Worm (Caenorhabditis elegans): ENCODE data around the gene W08F4.10.

The W08F4.10 gene

ce11 chrII:608341-608740 is 17.3 kb upstream of the W08F4.10 start, which contains the start of gene W04H10.6:
Gene W04H10.6 (minus strand): TSS chrII:608441.
- no peak for TF ChIP-seq repo-1 (tag; optimal IDR thresholded peaks at IDR 0.05)
- no peak for TF ChIP-seq madf-3 (GFP tag; IDR thresholded peaks at IDR 0.05)
- no peak for TF ChIP-seq mel-28 (tag; optimal IDR thresholded peaks at IDR 0.05; ENCODE audit: borderline replicate concordance)
- no peak for TF ChIP-seq attf-5 (GFP tag; optimal IDR thresholded peaks at IDR 0.05)
- TF ChIP-seq attf-3 (GFP tag; conservative IDR thresholded peaks at IDR 0.05) = no peak
- no peak for TF ChIP-seq ama-1 (optimal IDR thresholded peaks at IDR 0.05)
- TF ChIP-seq ama-1 (GFP tag; optimal IDR thresholded peaks at IDR 0.05) = no peak
- TF ChIP-seq nhr-80 (tag; optimal IDR thresholded peaks at IDR 0.05) = no peak

- TF ChIP-seq lin-26 (GFP tag; IDR thresholded peaks at IDR 0.05) (no peak), F39B2.1 (GFP tag; IDR thresholded peaks at IDR 0.05) (no peak), C17E4.6 (GFP tag; IDR thresholded peaks at IDR 0.05) (no peak), let-607 (tag; optimal IDR thresholded peaks at IDR 0.05) (no peak), lag-1 (GFP tag; IDR thresholded peaks at IDR 0.05) (no peak), F57C9.4 (tag; optimal IDR thresholded peaks at IDR 0.05) (no peak), lsl-1 (GFP tag; optimal IDR thresholded peaks at IDR 0.05) (no peak), F10E7.11 (tag; optimal IDR thresholded peaks at IDR 0.05) (no peak), hsf-1 (GFP tag; IDR thresholded peaks at IDR 0.05) (no peak), T07F8.4 (tag; optimal IDR thresholded peaks at IDR 0.05) (no peak), F57A8.1 (GFP tag; optimal IDR thresholded peaks at IDR 0.05) (no peak), chd-7 (tag; optimal IDR thresholded peaks at IDR 0.05) (no peak), hrde-1 (tag; optimal IDR thresholded peaks at IDR 0.05; ENCODE audit: borderline replicate concordance) (no peak), snpc-3.4 (tag; optimal IDR thresholded peaks at IDR 0.05) (no peak)
Measured at ce11 chrII:606033-606432, 15.0 kb upstream of the W08F4.10 start, which contains the start of gene W04H10.5. Gene W04H10.5 (plus strand): TSS chrII:606333.

- no peak for TF ChIP-seq attf-3 (GFP tag; conservative IDR thresholded peaks at IDR 0.05)
- TF ChIP-seq mel-28 (tag; optimal IDR thresholded peaks at IDR 0.05; ENCODE audit: borderline replicate concordance) = no peak
- TF ChIP-seq ztf-25 (GFP tag; IDR thresholded peaks at IDR 0.05) = no peak
- TF ChIP-seq lin-35 (GFP tag; optimal IDR thresholded peaks at IDR 0.05) = no peak
- no peak for TF ChIP-seq nhr-90 (tag; optimal IDR thresholded peaks at IDR 0.05)
- TF ChIP-seq snpc-1.1 (tag; optimal IDR thresholded peaks at IDR 0.05; ENCODE audit: insufficient read depth) = no peak
Measured at ce11 chrII:605267-605666, 14.3 kb upstream of the W08F4.10 start, which contains the start of gene W04H10.2. Gene W04H10.2 (plus strand): TSS chrII:605567.

ce11 chrII:602969-603368 is 12.0 kb upstream of the W08F4.10 start:
- no peak for TF ChIP-seq rpc-1 (optimal IDR thresholded peaks at IDR 0.05)
- TF ChIP-seq rpc-1 (tag; optimal IDR thresholded peaks at IDR 0.05) = no peak
- TF ChIP-seq attf-5 (GFP tag; optimal IDR thresholded peaks at IDR 0.05) = peak; percentile 40
- peak; percentile 7 for TF ChIP-seq lin-40 (tag; optimal IDR thresholded peaks at IDR 0.05)
- TF ChIP-seq hlh-26 (GFP tag; conservative IDR thresholded peaks at IDR 0.05) = no peak
- no peak for TF ChIP-seq dox-1 (GFP tag; IDR thresholded peaks at IDR 0.05)
- TF ChIP-seq ceh-100 (GFP tag; IDR thresholded peaks at IDR 0.05) = no peak
- TF ChIP-seq lin-35 (GFP tag; optimal IDR thresholded peaks at IDR 0.05) = peak in 1 of 3 experiments; percentile 8
- no peak for TF ChIP-seq snpc-4 (GFP tag; optimal IDR thresholded peaks at IDR 0.05)
- peak in 1 of 4 experiments; percentile 23 for TF ChIP-seq snpc-4 (tag; optimal IDR thresholded peaks at IDR 0.05)
- TF ChIP-seq hmg-1.2 (GFP tag; IDR thresholded peaks at IDR 0.05) = peak; percentile 61; the same call in 1 of the 2 replicates

All from whole organism, young adult.